ENCODE assay signal across 5 fruit fly cellular contexts in genomic region chr2L:10516470-10517048, dm6.
TF ChIP-seq lines count a peak whose summit lies in the region.

No protein-coding gene starts in this region.

- TF ChIP-seq CTCF in whole organism, embryonic (GFP tag; optimal IDR thresholded peaks at IDR 0.05; lab: Kevin White, UChicago): peak; percentile 40

TF ChIP-seq in whole organism, adult, 20 proteins besides CTCF, POLR2A, EP300 and RAD21 (continues in another document):
- TF ChIP-seq pad (GFP tag; optimal IDR thresholded peaks at IDR 0.05; lab: Kevin White, UChicago) (no peak), Mnt (GFP tag; optimal IDR thresholded peaks at IDR 0.05; lab: Kevin White, UChicago) (peak; percentile 86), CG33017 (tag; optimal IDR thresholded peaks at IDR 0.05; lab: Kevin White, UChicago) (peak; percentile 60), toe (GFP tag; optimal IDR thresholded peaks at IDR 0.05; lab: Kevin White, UChicago) (peak; percentile 56), bab1 (GFP tag; optimal IDR thresholded peaks at IDR 0.05; lab: Kevin White, UChicago) (peak; percentile 45), cic (GFP tag; optimal IDR thresholded peaks at IDR 0.05; lab: Kevin White, UChicago) (peak; percentile 60), CG7045 (GFP tag; optimal IDR thresholded peaks at IDR 0.05; lab: Kevin White, UChicago) (peak; percentile 9), CG11617 (GFP tag; optimal IDR thresholded peaks at IDR 0.05; lab: Kevin White, UChicago) (peak; percentile 29), CG12768 (GFP tag; optimal IDR thresholded peaks at IDR 0.05; lab: Kevin White, UChicago) (peak; percentile 54), ovo (GFP tag; optimal IDR thresholded peaks at IDR 0.05; lab: Kevin White, UChicago) (no peak), Hr96 (GFP tag; optimal IDR thresholded peaks at IDR 0.05; lab: Kevin White, UChicago) (peak; percentile 51), CG7101 (tag; optimal IDR thresholded peaks at IDR 0.05; lab: Kevin White, UChicago) (peak; percentile 60), CG14711 (tag; optimal IDR thresholded peaks at IDR 0.05; lab: Kevin White, UChicago) (no peak), Clk (GFP tag; optimal IDR thresholded peaks at IDR 0.05; lab: Kevin White, UChicago) (no peak), kay (GFP tag; lab: Kevin White, UChicago; ENCODE audit: borderline replicate concordance) (no peak), Crg-1 (GFP tag; optimal IDR thresholded peaks at IDR 0.05; lab: Kevin White, UChicago) (no peak), tj (GFP tag; optimal IDR thresholded peaks at IDR 0.05; lab: Kevin White, UChicago) (peak; percentile 55), CG5204 (GFP tag; optimal IDR thresholded peaks at IDR 0.05; lab: Kevin White, UChicago) (peak; percentile 69)

TF ChIP-seq in whole organism, embryonic, 481 proteins besides CTCF, POLR2A, EP300 and RAD21 (continues in another document):
- TF ChIP-seq Hey (tag; optimal IDR thresholded peaks at IDR 0.05; lab: Kevin White, UChicago): no peak
- 0 out of 2 replicates have a peak, but pooled peaks have one; percentile 5 for TF ChIP-seq Dip2 (GFP tag; IDR thresholded peaks at IDR 0.05; lab: Robert Waterston, UW)
- peak; percentile 95 for TF ChIP-seq grau (tag; optimal IDR thresholded peaks at IDR 0.05; lab: Kevin White, UChicago)
- TF ChIP-seq ERR (GFP tag; optimal IDR thresholded peaks at IDR 0.05; lab: Kevin White, UChicago): peak; percentile 50
- no peak for TF ChIP-seq D19A (tag; optimal IDR thresholded peaks at IDR 0.05; lab: Kevin White, UChicago)
- TF ChIP-seq CG10543 (GFP tag; optimal IDR thresholded peaks at IDR 0.05; lab: Kevin White, UChicago): peak; percentile 74
- TF ChIP-seq crp (GFP tag; optimal IDR thresholded peaks at IDR 0.05; lab: Kevin White, UChicago): peak; percentile 35 to 91
- TF ChIP-seq Hmx (GFP tag; optimal IDR thresholded peaks at IDR 0.05; lab: Kevin White, UChicago): no peak
- peak; percentile 50 for TF ChIP-seq CG2120 (GFP tag; optimal IDR thresholded peaks at IDR 0.05; lab: Kevin White, UChicago)
- TF ChIP-seq sens-2 (GFP tag; IDR thresholded peaks at IDR 0.05; lab: Robert Waterston, UW): no peak
- no peak for TF ChIP-seq CG6654 (GFP tag; optimal IDR thresholded peaks at IDR 0.05; lab: Kevin White, UChicago)
- TF ChIP-seq CG11093 (GFP tag; IDR thresholded peaks at IDR 0.05; lab: Robert Waterston, UW): no peak
- TF ChIP-seq CG12071 (GFP tag; optimal IDR thresholded peaks at IDR 0.05; lab: Kevin White, UChicago): peak; percentile 37
- TF ChIP-seq toy (GFP tag; IDR thresholded peaks at IDR 0.05; lab: Robert Waterston, UW): no peak
- no peak for TF ChIP-seq CG16813 (GFP tag; IDR thresholded peaks at IDR 0.05; lab: Robert Waterston, UW; ENCODE audit: partially characterized antibody)
- TF ChIP-seq dpn (GFP tag; optimal IDR thresholded peaks at IDR 0.05; lab: Kevin White, UChicago): peak; percentile 40 to 42
- TF ChIP-seq CG8765 (GFP tag; IDR thresholded peaks at IDR 0.05; lab: Robert Waterston, UW): no peak
- peak; percentile 47 for TF ChIP-seq mam (GFP tag; optimal IDR thresholded peaks at IDR 0.05; lab: Kevin White, UChicago)
- peak; percentile 36 for TF ChIP-seq CG17385 (GFP tag; optimal IDR thresholded peaks at IDR 0.05; lab: Kevin White, UChicago)

TF ChIP-seq in whole organism, prepupa, 60 proteins besides CTCF, POLR2A, EP300 and RAD21 (continues in another document):
- TF ChIP-seq CG8632 (GFP tag; optimal IDR thresholded peaks at IDR 0.05; lab: Kevin White, UChicago): no peak
- TF ChIP-seq achi (GFP tag; optimal IDR thresholded peaks at IDR 0.05; lab: Kevin White, UChicago): peak; percentile 28
- TF ChIP-seq dac (GFP tag; optimal IDR thresholded peaks at IDR 0.05; lab: Kevin White, UChicago): no peak
- peak; percentile 9 for TF ChIP-seq CG10631 (GFP tag; optimal IDR thresholded peaks at IDR 0.05; lab: Kevin White, UChicago)
- no peak for TF ChIP-seq spab (GFP tag; optimal IDR thresholded peaks at IDR 0.05; lab: Kevin White, UChicago)
- peak; percentile 26 for TF ChIP-seq CG9139 (GFP tag; optimal IDR thresholded peaks at IDR 0.05; lab: Kevin White, UChicago)
- peak; percentile 16 for TF ChIP-seq CG10669 (GFP tag; optimal IDR thresholded peaks at IDR 0.05; lab: Kevin White, UChicago)
- TF ChIP-seq CG7368 (GFP tag; optimal IDR thresholded peaks at IDR 0.05; lab: Kevin White, UChicago): peak; percentile 61
- TF ChIP-seq Eip78C (GFP tag; lab: Kevin White, UChicago): peak; percentile 58
- TF ChIP-seq net (GFP tag; optimal IDR thresholded peaks at IDR 0.05; lab: Kevin White, UChicago): peak; percentile 32
- no peak for TF ChIP-seq Ets21C (GFP tag; optimal IDR thresholded peaks at IDR 0.05; lab: Kevin White, UChicago)
- no peak for TF ChIP-seq fd59A (GFP tag; optimal IDR thresholded peaks at IDR 0.05; lab: Kevin White, UChicago)
- TF ChIP-seq CG6808 (GFP tag; optimal IDR thresholded peaks at IDR 0.05; lab: Kevin White, UChicago): peak; percentile 29
- TF ChIP-seq CG11762 (GFP tag; optimal IDR thresholded peaks at IDR 0.05; lab: Kevin White, UChicago; ENCODE audit: insufficient read depth): peak; percentile 21
- TF ChIP-seq Gug (GFP tag; IDR thresholded peaks at IDR 0.05; lab: Robert Waterston, UW): no peak
- no peak for TF ChIP-seq CG6792 (GFP tag; optimal IDR thresholded peaks at IDR 0.05; lab: Kevin White, UChicago)
- TF ChIP-seq CG3919 (GFP tag; optimal IDR thresholded peaks at IDR 0.05; lab: Kevin White, UChicago): peak; percentile 63
- TF ChIP-seq CG8119 (GFP tag; IDR thresholded peaks at IDR 0.05; lab: Robert Waterston, UW): no peak; the same call in 2 of the 3 replicates
- TF ChIP-seq cyc (GFP tag; optimal IDR thresholded peaks at IDR 0.05; lab: Kevin White, UChicago): peak; percentile 42
- no peak for TF ChIP-seq CG4318 (GFP tag; optimal IDR thresholded peaks at IDR 0.05; lab: Kevin White, UChicago)

TF ChIP-seq in whole organism, pupa, 21 proteins besides CTCF, POLR2A, EP300 and RAD21 (continues in another document):
- no peak for TF ChIP-seq Snoo (tag; optimal IDR thresholded peaks at IDR 0.05; lab: Kevin White, UChicago)
- no peak for TF ChIP-seq CG8159 (tag; optimal IDR thresholded peaks at IDR 0.05; lab: Kevin White, UChicago)
- TF ChIP-seq CG4496 (GFP tag; IDR thresholded peaks at IDR 0.05; lab: Robert Waterston, UW): no peak; the same call in 2 of the 3 replicates
- 0 out of 2 replicates have a peak, but pooled peaks have one; percentile 5 for TF ChIP-seq rn (GFP tag; IDR thresholded peaks at IDR 0.05; lab: Robert Waterston, UW)
- peak; percentile 27 for TF ChIP-seq gl (tag; optimal IDR thresholded peaks at IDR 0.05; lab: Kevin White, UChicago)
- TF ChIP-seq CG32121 (GFP tag; IDR thresholded peaks at IDR 0.05; lab: Robert Waterston, UW): peak; percentile 52; the same call in 1 of the 2 replicates
- TF ChIP-seq CG10348 (GFP tag; IDR thresholded peaks at IDR 0.05; lab: Robert Waterston, UW): no peak
- TF ChIP-seq CG14655 (GFP tag; optimal IDR thresholded peaks at IDR 0.05; lab: Kevin White, UChicago): no peak
- TF ChIP-seq CG9948 (tag; optimal IDR thresholded peaks at IDR 0.05; lab: Kevin White, UChicago): no peak
- TF ChIP-seq D1 (tag; optimal IDR thresholded peaks at IDR 0.05; lab: Kevin White, UChicago): no peak
- TF ChIP-seq Pif1A (GFP tag; optimal IDR thresholded peaks at IDR 0.05; lab: Kevin White, UChicago): peak; percentile 14
- TF ChIP-seq Pif1B (GFP tag; optimal IDR thresholded peaks at IDR 0.05; lab: Kevin White, UChicago): peak; percentile 54
- TF ChIP-seq CG8301 (tag; optimal IDR thresholded peaks at IDR 0.05; lab: Kevin White, UChicago): peak; percentile 14
- TF ChIP-seq fd96Ca (GFP tag; IDR thresholded peaks at IDR 0.05; lab: Robert Waterston, UW): peak; percentile 46; the same call in 1 of the 3 replicates
- TF ChIP-seq CG12605 (GFP tag; IDR thresholded peaks at IDR 0.05; lab: Robert Waterston, UW): peak; percentile 16; the same call in 1 of the 2 replicates
- no peak for TF ChIP-seq CG34367 (tag; optimal IDR thresholded peaks at IDR 0.05; lab: Kevin White, UChicago)
- no peak for TF ChIP-seq CG15710 (tag; optimal IDR thresholded peaks at IDR 0.05; lab: Kevin White, UChicago)
- TF ChIP-seq Ets98B (GFP tag; IDR thresholded peaks at IDR 0.05; lab: Robert Waterston, UW): peak; percentile 59; the same call in 1 of the 2 replicates
- peak; percentile 71 for TF ChIP-seq EcR (GFP tag; optimal IDR thresholded peaks at IDR 0.05; lab: Kevin White, UChicago)
- no peak for TF ChIP-seq CG17806 (tag; optimal IDR thresholded peaks at IDR 0.05; lab: Kevin White, UChicago)

TF ChIP-seq in whole organism, wandering third instar larva, 38 proteins besides CTCF, POLR2A, EP300 and RAD21:
- TF ChIP-seq Hr78 (GFP tag; optimal IDR thresholded peaks at IDR 0.05; lab: Kevin White, UChicago) (no peak), fru (GFP tag; optimal IDR thresholded peaks at IDR 0.05; lab: Kevin White, UChicago) (peak; percentile 76), Hr83 (GFP tag; optimal IDR thresholded peaks at IDR 0.05; lab: Kevin White, UChicago; ENCODE audit: poor library complexity, severe bottlenecking) (peak; percentile 12), CG9705 (GFP tag; optimal IDR thresholded peaks at IDR 0.05; lab: Kevin White, UChicago) (peak; percentile 32), jim (GFP tag; optimal IDR thresholded peaks at IDR 0.05; lab: Kevin White, UChicago) (no peak), woc (GFP tag; optimal IDR thresholded peaks at IDR 0.05; lab: Kevin White, UChicago) (peak; percentile 38), psq (GFP tag; optimal IDR thresholded peaks at IDR 0.05; lab: Kevin White, UChicago) (peak; percentile 19), Hnf4 (GFP tag; optimal IDR thresholded peaks at IDR 0.05; lab: Kevin White, UChicago) (peak; percentile 60), foxo (GFP tag; optimal IDR thresholded peaks at IDR 0.05; lab: Kevin White, UChicago) (peak in 1 of 2 experiments; percentile 59), Rel (GFP tag; optimal IDR thresholded peaks at IDR 0.05; lab: Kevin White, UChicago) (no peak), Rel (tag; optimal IDR thresholded peaks at IDR 0.05; lab: Kevin White, UChicago) (peak; percentile 82), rgr (GFP tag; optimal IDR thresholded peaks at IDR 0.05; lab: Kevin White, UChicago) (peak; percentile 44), HLH106 (tag; optimal IDR thresholded peaks at IDR 0.05; lab: Kevin White, UChicago) (peak; percentile 53), Dif (GFP tag; optimal IDR thresholded peaks at IDR 0.05; lab: Kevin White, UChicago; ENCODE audit: partially characterized antibody) (no peak), Sp1 (GFP tag; optimal IDR thresholded peaks at IDR 0.05; lab: Kevin White, UChicago) (peak; percentile 50), h (GFP tag; optimal IDR thresholded peaks at IDR 0.05; lab: Kevin White, UChicago) (peak; percentile 66), br (GFP tag; optimal IDR thresholded peaks at IDR 0.05; lab: Kevin White, UChicago) (peak; percentile 57), CG32264 (GFP tag; optimal IDR thresholded peaks at IDR 0.05; lab: Kevin White, UChicago) (no peak), ey (GFP tag; optimal IDR thresholded peaks at IDR 0.05; lab: Kevin White, UChicago) (peak; percentile 34), usp (GFP tag; optimal IDR thresholded peaks at IDR 0.05; lab: Kevin White, UChicago) (no peak)
TF ChIP-seq in whole organism, wandering third instar larva: peak in this region for 14.
